Worm (Caenorhabditis elegans) whole organism, L2 larva: ENCODE results near the gene mrps-22.
A peak's percentile ranks its signal among the peaks of the same experiment; 100 is the strongest.

Experiments
- C34F6.9 ChIP-seq: fragments of 150-350 bp; optimal IDR thresholded peaks from 2 replicates; lab custom pipeline; 2014; ENCODE audit warnings: missing biosample characterization, missing genetic modification characterization
- F13H6.1 ChIP-seq: sonication (generic microtip); optimal IDR thresholded peaks from 2 replicates; lab custom pipeline; 2016; ENCODE audit warnings: missing genetic modification characterization, missing compliant biosample characterization
- R02D3.7 ChIP-seq: fragments of 150-350 bp; optimal IDR thresholded peaks from 2 replicates; lab custom pipeline; 2014; ENCODE audit warnings: missing biosample characterization, missing genetic modification characterization
- Y55F3AM.14 ChIP-seq: fragments of 200-800 bp; sonication (Bioruptor generic); optimal IDR thresholded peaks from 2 replicates; lab custom pipeline; 2018; ENCODE audit warnings: mild to moderate bottlenecking, missing genetic modification characterization, missing compliant biosample characterization
- ZK546.5 ChIP-seq: sonication (generic microtip); optimal IDR thresholded peaks from 2 replicates; lab custom pipeline; 2017; ENCODE audit warnings: missing biosample characterization, missing genetic modification characterization
- aly-2 ChIP-seq: fragments of 150-350 bp; optimal IDR thresholded peaks from 2 replicates; lab custom pipeline; 2014; ENCODE audit warnings: missing biosample characterization, missing genetic modification characterization
- ama-1 ChIP-seq: fragments of 150-350 bp; optimal IDR thresholded peaks from 2 replicates; lab custom pipeline; 2018; ENCODE audit warnings: inconsistent platforms
- blmp-1 ChIP-seq: sonication (generic microtip); optimal IDR thresholded peaks from 2 replicates; lab custom pipeline; 2017; ENCODE audit warnings: missing genetic modification characterization, mild to moderate bottlenecking, missing compliant biosample characterization, antibody characterized with exemption, moderate library complexity; ENCODE audit not compliant: insufficient read depth
- ceh-16 ChIP-seq: fragments of 150-350 bp; optimal IDR thresholded peaks from 2 replicates; lab custom pipeline; 2014; ENCODE audit warnings: missing biosample characterization, missing genetic modification characterization
- ceh-82 ChIP-seq: fragments of 150-350 bp; optimal IDR thresholded peaks from 2 replicates; lab custom pipeline; 2014; ENCODE audit warnings: missing biosample characterization, missing genetic modification characterization
- crh-2 ChIP-seq: sonication (generic microtip); optimal IDR thresholded peaks from 2 replicates; lab custom pipeline; 2017; ENCODE audit warnings: missing biosample characterization, missing genetic modification characterization
- dmd-4 ChIP-seq: sonication (generic microtip); optimal IDR thresholded peaks from 2 replicates; lab custom pipeline; 2017; ENCODE audit warnings: missing biosample characterization, missing genetic modification characterization
- egl-27 ChIP-seq: sonication (generic microtip); optimal IDR thresholded peaks from 3 replicates; lab custom pipeline; 2017; ENCODE audit warnings: missing biosample characterization, missing genetic modification reagents, missing genetic modification characterization
- elt-1 ChIP-seq: fragments of 150-350 bp; optimal IDR thresholded peaks from 2 replicates; lab custom pipeline; 2014; ENCODE audit warnings: missing biosample characterization, missing genetic modification characterization
- elt-3 ChIP-seq: sonication (generic microtip); optimal IDR thresholded peaks from 2 replicates; lab custom pipeline; 2017; ENCODE audit warnings: missing biosample characterization, missing genetic modification characterization
- fos-1 ChIP-seq: fragments of 150-350 bp; optimal IDR thresholded peaks from 2 replicates; lab custom pipeline; 2014; ENCODE audit warnings: missing biosample characterization, missing genetic modification characterization
- gmeb-1 ChIP-seq: fragments of 150-350 bp; optimal IDR thresholded peaks from 2 replicates; lab custom pipeline; 2014; ENCODE audit warnings: missing biosample characterization, missing genetic modification characterization
- lin-11 ChIP-seq: fragments of 150-350 bp; sonication (generic microtip); optimal IDR thresholded peaks from 2 replicates; lab custom pipeline; 2014; ENCODE audit warnings: missing biosample characterization, missing genetic modification characterization, inconsistent platforms, mixed read lengths
- lin-39 ChIP-seq: fragments of 150-350 bp; optimal IDR thresholded peaks from 2 replicates; lab custom pipeline; 2014; ENCODE audit warnings: missing biosample characterization, missing genetic modification reagents, missing genetic modification characterization
- lsy-2 ChIP-seq, 2 experiments: fragments of 150-350 bp in 1 of 2; sonication (generic microtip) in 1 of 2; optimal IDR thresholded peaks; 2 replicates each; lab custom pipeline; 2014 to 2017; ENCODE audit warnings: missing biosample characterization in 2 of 2, missing genetic modification characterization in 2 of 2
- mdl-1 ChIP-seq, 2 experiments: fragments of 150-350 bp in 1 of 2; sonication (generic microtip) in 1 of 2; optimal IDR thresholded peaks; 2 replicates each; lab custom pipeline; 2017; ENCODE audit warnings: missing biosample characterization in 2 of 2, missing genetic modification characterization in 2 of 2
- nhr-11 ChIP-seq: fragments of 150-350 bp; optimal IDR thresholded peaks from 2 replicates; lab custom pipeline; 2014; ENCODE audit warnings: missing biosample characterization, missing genetic modification characterization
- nhr-12 ChIP-seq: fragments of 150-350 bp; optimal IDR thresholded peaks from 2 replicates; lab custom pipeline; 2014; ENCODE audit warnings: missing biosample characterization, missing genetic modification characterization
- nhr-129 ChIP-seq: fragments of 150-350 bp; optimal IDR thresholded peaks from 2 replicates; lab custom pipeline; 2014; ENCODE audit warnings: missing biosample characterization, missing genetic modification characterization
- nhr-21 ChIP-seq: fragments of 150-350 bp; optimal IDR thresholded peaks from 2 replicates; lab custom pipeline; 2014; ENCODE audit warnings: missing biosample characterization, missing genetic modification characterization
- nhr-23 ChIP-seq: fragments of 150-350 bp; optimal IDR thresholded peaks from 2 replicates; lab custom pipeline; 2014; ENCODE audit warnings: missing biosample characterization, missing genetic modification reagents, missing genetic modification characterization
- nhr-237 ChIP-seq: fragments of 150-350 bp; optimal IDR thresholded peaks from 2 replicates; lab custom pipeline; 2014; ENCODE audit warnings: missing biosample characterization, missing genetic modification characterization
- nhr-25 ChIP-seq: fragments of 150-350 bp; sonication (generic microtip); optimal IDR thresholded peaks from 3 replicates; lab custom pipeline; 2014; ENCODE audit warnings: missing biosample characterization, missing genetic modification characterization
- nhr-77 ChIP-seq: fragments of 150-350 bp; optimal IDR thresholded peaks from 2 replicates; lab custom pipeline; 2014; ENCODE audit warnings: missing biosample characterization, missing genetic modification characterization
- sem-4 ChIP-seq: fragments of 150-350 bp; optimal IDR thresholded peaks from 2 replicates; lab custom pipeline; 2014; ENCODE audit warnings: missing biosample characterization, missing genetic modification reagents, missing genetic modification characterization
- sma-3 ChIP-seq: sonication (generic microtip); optimal IDR thresholded peaks from 2 replicates; lab custom pipeline; 2016; ENCODE audit warnings: missing genetic modification reagents, missing genetic modification characterization, missing compliant biosample characterization
- sma-9 ChIP-seq, 2 experiments: fragments of 150-350 bp in 1 of 2; sonication (generic microtip) in 1 of 2; optimal IDR thresholded peaks; 2 replicates each; lab custom pipeline; 2014 to 2016; ENCODE audit warnings: missing genetic modification characterization in 2 of 2, mild to moderate bottlenecking in 1 of 2, missing biosample characterization in 1 of 2, missing compliant biosample characterization in 1 of 2, missing genetic modification reagents in 1 of 2, moderate library complexity in 1 of 2
- snpc-4 ChIP-seq: fragments of 150-350 bp; optimal IDR thresholded peaks from 2 replicates; lab custom pipeline; 2014; ENCODE audit warnings: missing biosample characterization, missing genetic modification characterization
- unc-39 ChIP-seq: fragments of 150-350 bp; optimal IDR thresholded peaks from 2 replicates; lab custom pipeline; 2014; ENCODE audit warnings: missing biosample characterization, missing genetic modification characterization
- unc-55 ChIP-seq: fragments of 150-350 bp; sonication (generic microtip); optimal IDR thresholded peaks from 3 replicates; lab custom pipeline; 2014; ENCODE audit warnings: missing biosample characterization, missing genetic modification reagents, missing genetic modification characterization
- zag-1 ChIP-seq: fragments of 150-350 bp; optimal IDR thresholded peaks from 2 replicates; lab custom pipeline; 2014; ENCODE audit warnings: missing biosample characterization, missing genetic modification characterization
- ztf-1 ChIP-seq: fragments of 200-800 bp; sonication (Bioruptor generic); conservative IDR thresholded peaks from 2 replicates; pipeline ENCODE4 v1.3.6; 2022; ENCODE audit warnings: missing genetic modification characterization, missing compliant biosample characterization
- ztf-11 ChIP-seq: sonication (generic microtip); optimal IDR thresholded peaks from 2 replicates; lab custom pipeline; 2017; ENCODE audit warnings: missing biosample characterization, missing genetic modification characterization
- ztf-4 ChIP-seq: fragments of 150-350 bp; optimal IDR thresholded peaks from 2 replicates; lab custom pipeline; 2014; ENCODE audit warnings: missing biosample characterization, missing genetic modification characterization

mrps-22 gene

ce11 chrII:10546784-10547087 lies 35.7 kb upstream of the mrps-22 start:
- peak; percentile 83 for TF ChIP-seq ama-1
- TF ChIP-seq ztf-1 (GFP tag; lab: Robert Waterston, UW): no peak
- TF ChIP-seq lsy-2 (tag; optimal IDR thresholded peaks at IDR 0.05; lab: Kevin White, UChicago): peak in 1 of 2 experiments; percentile 43
- no peak for TF ChIP-seq sma-3 (GFP tag; lab: Kevin White, UChicago)
- TF ChIP-seq R02D3.7: no peak
- no peak for TF ChIP-seq unc-39
- no peak for TF ChIP-seq lin-39 (tag; lab: Kevin White, UChicago)
- no peak for TF ChIP-seq zag-1 (tag; lab: Kevin White, UChicago)
- TF ChIP-seq Y55F3AM.14 (GFP tag; lab: Kevin White, UChicago): no peak
- TF ChIP-seq egl-27: no peak
- TF ChIP-seq gmeb-1 (tag; lab: Kevin White, UChicago): no peak
- TF ChIP-seq ZK546.5 (tag; lab: Kevin White, UChicago): no peak
- no peak for TF ChIP-seq ztf-11
- TF ChIP-seq C34F6.9 (tag; lab: Kevin White, UChicago): peak; percentile 9
- TF ChIP-seq nhr-12: no peak
- TF ChIP-seq fos-1 (tag; lab: Kevin White, UChicago): no peak
- no peak for TF ChIP-seq elt-1 (tag; lab: Kevin White, UChicago)
- TF ChIP-seq lin-11: no peak
- no peak for TF ChIP-seq ceh-16
- TF ChIP-seq sem-4: no peak
- TF ChIP-seq ztf-4 (tag; lab: Kevin White, UChicago): peak; percentile 48
- TF ChIP-seq nhr-25: no peak
- peak; percentile 19 for TF ChIP-seq unc-55 (GFP tag; lab: Kevin White, UChicago)

ce11 chrII:10547311-10547710 lies 35.1 kb upstream of the mrps-22 start:
- peak; percentile 0 for TF ChIP-seq nhr-129 (tag; lab: Kevin White, UChicago)
- TF ChIP-seq zag-1 (tag; lab: Kevin White, UChicago): no peak

- TF ChIP-seq dmd-4: no peak
- peak; percentile 23 for TF ChIP-seq lin-11
- TF ChIP-seq gmeb-1 (tag; lab: Kevin White, UChicago): peak; percentile 12
- peak; percentile 86 for TF ChIP-seq ama-1
- peak; percentile 79 for TF ChIP-seq nhr-129 (tag; lab: Kevin White, UChicago)
- peak; percentile 7 for TF ChIP-seq C34F6.9 (tag; lab: Kevin White, UChicago)
- TF ChIP-seq unc-55 (GFP tag; lab: Kevin White, UChicago): peak; percentile 6
- peak; percentile 16 for TF ChIP-seq sma-9 (GFP tag; optimal IDR thresholded peaks at IDR 0.05; lab: Kevin White, UChicago)
- TF ChIP-seq sma-9 (tag; optimal IDR thresholded peaks at IDR 0.05; lab: Kevin White, UChicago): no peak
- no peak for TF ChIP-seq Y55F3AM.14 (GFP tag; lab: Kevin White, UChicago)
- TF ChIP-seq, all 48 proteins: peak for 7
Measured at ce11 chrII:10547803-10548693, 34.4 kb upstream of the mrps-22 start.

ce11 chrII:10548778-10549671 lies 33.4 kb upstream of the mrps-22 start:
- TF ChIP-seq lsy-2 (tag; optimal IDR thresholded peaks at IDR 0.05; lab: Kevin White, UChicago): peak; percentile 70 to 85
- no peak for TF ChIP-seq nhr-23
- TF ChIP-seq crh-2: peak; percentile 71
- peak; percentile 61 for TF ChIP-seq sma-3 (GFP tag; lab: Kevin White, UChicago)
- TF ChIP-seq lin-11: peak; percentile 93
- TF ChIP-seq ztf-4 (tag; lab: Kevin White, UChicago): peak; percentile 78
- TF ChIP-seq R02D3.7: no peak
- TF ChIP-seq ceh-82 (tag; lab: Kevin White, UChicago): peak; percentile 56
- TF ChIP-seq F13H6.1: peak; percentile 89
- TF ChIP-seq fos-1 (tag; lab: Kevin White, UChicago): peak; percentile 58
- TF ChIP-seq dmd-4: no peak
- TF ChIP-seq aly-2 (tag; lab: Kevin White, UChicago): no peak
- TF ChIP-seq ztf-11: no peak
- peak; percentile 93 for TF ChIP-seq mdl-1 (tag; optimal IDR thresholded peaks at IDR 0.05; lab: Kevin White, UChicago)
- peak; percentile 90 for TF ChIP-seq C34F6.9 (tag; lab: Kevin White, UChicago)
- TF ChIP-seq nhr-21 (tag; lab: Kevin White, UChicago): peak; percentile 66
- TF ChIP-seq Y55F3AM.14 (GFP tag; lab: Kevin White, UChicago): peak; percentile 57
- TF ChIP-seq nhr-237 (tag; lab: Kevin White, UChicago): no peak
- TF ChIP-seq gmeb-1 (tag; lab: Kevin White, UChicago): peak; percentile 64
- peak; percentile 92 for TF ChIP-seq nhr-129 (tag; lab: Kevin White, UChicago)
- TF ChIP-seq ZK546.5 (tag; lab: Kevin White, UChicago): no peak
- TF ChIP-seq snpc-4 (tag; lab: Kevin White, UChicago): no peak
- no peak for TF ChIP-seq nhr-12
- TF ChIP-seq elt-3 (tag; lab: Kevin White, UChicago): no peak
- TF ChIP-seq ztf-1 (GFP tag; lab: Robert Waterston, UW): no peak
- TF ChIP-seq nhr-11 (tag; lab: Kevin White, UChicago): peak; percentile 40
- TF ChIP-seq sma-9 (GFP tag; optimal IDR thresholded peaks at IDR 0.05; lab: Kevin White, UChicago): peak; percentile 88
- no peak for TF ChIP-seq sma-9 (tag; optimal IDR thresholded peaks at IDR 0.05; lab: Kevin White, UChicago)
- peak; percentile 80 for TF ChIP-seq ceh-16
- TF ChIP-seq zag-1 (tag; lab: Kevin White, UChicago): peak; percentile 88
- TF ChIP-seq nhr-77 (tag; lab: Kevin White, UChicago): no peak
- TF ChIP-seq ama-1: peak; percentile 95
- peak; percentile 83 for TF ChIP-seq nhr-25
- peak; percentile 50 for TF ChIP-seq blmp-1 (tag; lab: Kevin White, UChicago)
